Worm (Caenorhabditis elegans) whole organism, L4 larva: ENCODE results near the gene unc-43.

Experiments used
- F44E2.7 ChIP-seq: fragments of 200-800 bp; sonication (Bioruptor generic); IDR thresholded peaks from 2 replicates; pipeline ENCODE4 v2.1.2; 2022; ENCODE audit warnings: missing genetic modification characterization, missing compliant biosample characterization
- F49E8.2 ChIP-seq: sonication (generic microtip); optimal IDR thresholded peaks from 2 replicates; lab custom pipeline; 2016; ENCODE audit warnings: missing compliant biosample characterization, mild to moderate bottlenecking, missing genetic modification characterization, borderline replicate concordance
- R02D3.7 ChIP-seq: fragments of 150-350 bp; sonication (generic microtip); optimal IDR thresholded peaks from 3 replicates; lab custom pipeline; 2014; ENCODE audit warnings: missing biosample characterization, missing genetic modification characterization
- T20F7.1 ChIP-seq: fragments of 200-800 bp; sonication (Bioruptor generic); optimal IDR thresholded peaks from 2 replicates; lab custom pipeline; 2018; ENCODE audit warnings: mild to moderate bottlenecking, missing genetic modification characterization, missing compliant biosample characterization
- T26A8.4 ChIP-seq: fragments of 200-800 bp; sonication (Bioruptor generic); IDR thresholded peaks from 2 replicates; pipeline ENCODE4 v1.3.6; 2022; ENCODE audit warnings: missing genetic modification characterization, missing compliant biosample characterization
- Y48G9A.11 ChIP-seq: fragments of 200-800 bp; sonication (Bioruptor generic); IDR thresholded peaks from 2 replicates; pipeline ENCODE4 v1.3.6; 2022; ENCODE audit warnings: missing genetic modification reagents, missing genetic modification characterization, missing compliant biosample characterization
- aly-2 ChIP-seq: sonication (generic microtip); optimal IDR thresholded peaks from 2 replicates; lab custom pipeline; 2018; ENCODE audit warnings: missing biosample characterization, missing genetic modification characterization
- attf-4 ChIP-seq: sonication (generic microtip); optimal IDR thresholded peaks from 3 replicates; lab custom pipeline; 2017; ENCODE audit warnings: missing biosample characterization, missing genetic modification characterization
- ceh-20 ChIP-seq: fragments of 200-800 bp; sonication (Bioruptor generic); IDR thresholded peaks from 2 replicates; pipeline ENCODE4 v1.3.6; 2022; ENCODE audit warnings: missing genetic modification reagents, missing genetic modification characterization, missing compliant biosample characterization
- ceh-28 ChIP-seq: fragments of 150-350 bp; optimal IDR thresholded peaks from 2 replicates; lab custom pipeline; 2014; ENCODE audit warnings: missing biosample characterization, missing genetic modification reagents, missing genetic modification characterization
- ceh-82 ChIP-seq: sonication (generic microtip); optimal IDR thresholded peaks from 2 replicates; lab custom pipeline; 2017; ENCODE audit warnings: missing biosample characterization, missing genetic modification characterization
- cey-2 ChIP-seq: sonication (generic microtip); optimal IDR thresholded peaks from 3 replicates; lab custom pipeline; 2017; ENCODE audit warnings: missing genetic modification characterization, mild to moderate bottlenecking, missing compliant biosample characterization, antibody characterized with exemption, borderline replicate concordance; ENCODE audit not compliant: insufficient read depth
- ctbp-1 ChIP-seq: fragments of 200-800 bp; sonication (Bioruptor generic); IDR thresholded peaks from 2 replicates; pipeline ENCODE4 v1.3.6; 2022; ENCODE audit warnings: missing genetic modification reagents, missing genetic modification characterization, missing compliant biosample characterization
- daf-12 ChIP-seq: fragments of 150-350 bp; optimal IDR thresholded peaks from 2 replicates; lab custom pipeline; 2014; ENCODE audit warnings: missing biosample characterization, missing genetic modification reagents, missing genetic modification characterization
- daf-16 ChIP-seq, 3 experiments: sonication (generic microtip); optimal IDR thresholded peaks; 2 replicates each; lab custom pipeline; 2016 to 2017; ENCODE audit warnings: missing genetic modification characterization in 3 of 3, missing genetic modification reagents in 3 of 3, mild to moderate bottlenecking in 2 of 3, missing compliant biosample characterization in 2 of 3, missing biosample characterization in 1 of 3, moderate library complexity in 1 of 3
- daf-19 ChIP-seq: fragments of 200-800 bp; sonication (Bioruptor generic); conservative IDR thresholded peaks from 2 replicates; pipeline ENCODE4 v1.3.6; 2022; ENCODE audit warnings: missing genetic modification characterization, missing compliant biosample characterization
- dmd-6 ChIP-seq: fragments of 200-800 bp; sonication (Bioruptor generic); IDR thresholded peaks from 2 replicates; pipeline ENCODE4 v1.3.6; 2022; ENCODE audit warnings: missing genetic modification reagents, missing genetic modification characterization, missing compliant biosample characterization
- dpl-1 ChIP-seq: fragments of 150-350 bp; optimal IDR thresholded peaks from 2 replicates; lab custom pipeline; 2014; ENCODE audit warnings: missing biosample characterization, missing genetic modification reagents, missing genetic modification characterization
- dve-1 ChIP-seq: sonication (generic microtip); optimal IDR thresholded peaks from 2 replicates; lab custom pipeline; 2017; ENCODE audit warnings: antibody characterized with exemption, mild to moderate bottlenecking, missing genetic modification characterization, missing compliant biosample characterization; ENCODE audit not compliant: insufficient read depth
- egl-43 ChIP-seq: fragments of 200-800 bp; sonication (Bioruptor generic); IDR thresholded peaks from 2 replicates; pipeline ENCODE4 v1.3.6; 2022; ENCODE audit warnings: missing genetic modification reagents, missing genetic modification characterization, missing compliant biosample characterization
- gei-8 ChIP-seq: fragments of 200-800 bp; sonication (Bioruptor generic); optimal IDR thresholded peaks from 2 replicates; lab custom pipeline; 2018; ENCODE audit warnings: mild to moderate bottlenecking, missing genetic modification characterization, missing compliant biosample characterization
- lim-7 ChIP-seq: fragments of 200-800 bp; sonication (Bioruptor generic); IDR thresholded peaks from 2 replicates; pipeline ENCODE4 v1.3.6; 2022; ENCODE audit warnings: missing genetic modification characterization, missing compliant biosample characterization
- lin-38 ChIP-seq: fragments of 200-800 bp; sonication (Bioruptor generic); IDR thresholded peaks from 2 replicates; pipeline ENCODE4 v1.3.6; 2022; ENCODE audit warnings: missing genetic modification reagents, missing genetic modification characterization, missing compliant biosample characterization
- lin-39 ChIP-seq: fragments of 150-350 bp; optimal IDR thresholded peaks from 2 replicates; lab custom pipeline; 2014; ENCODE audit warnings: missing biosample characterization, missing genetic modification reagents, missing genetic modification characterization
- lsy-2 ChIP-seq, 2 experiments: fragments of 150-350 bp in 1 of 2; sonication (generic microtip) in 1 of 2; optimal IDR thresholded peaks; 2 replicates each; lab custom pipeline; 2014 to 2017; ENCODE audit warnings: missing biosample characterization in 2 of 2, missing genetic modification characterization in 2 of 2
- madf-5 ChIP-seq, 2 experiments: fragments of 200-800 bp; sonication (Bioruptor generic); IDR thresholded peaks; 2 replicates each; pipeline ENCODE4 v1.3.6; 2022; ENCODE audit warnings: missing compliant biosample characterization in 2 of 2, missing genetic modification characterization in 2 of 2
- madf-9 ChIP-seq: fragments of 200-800 bp; sonication (Bioruptor generic); conservative IDR thresholded peaks from 2 replicates; pipeline ENCODE4 v1.3.6; 2022; ENCODE audit warnings: missing genetic modification reagents, missing genetic modification characterization, missing compliant biosample characterization
- mdl-1 ChIP-seq, 2 experiments: fragments of 150-350 bp in 1 of 2; sonication (generic microtip) in 1 of 2; optimal IDR thresholded peaks; 2 replicates each; lab custom pipeline; 2014 to 2017; ENCODE audit warnings: missing biosample characterization in 2 of 2, missing genetic modification characterization in 2 of 2
- mep-1 ChIP-seq: fragments of 150-350 bp; sonication (generic microtip); optimal IDR thresholded peaks from 3 replicates; lab custom pipeline; 2014; ENCODE audit warnings: missing biosample characterization, missing genetic modification characterization
- mes-2 ChIP-seq: sonication (generic microtip); optimal IDR thresholded peaks from 2 replicates; lab custom pipeline; 2016; ENCODE audit warnings: missing genotype, mild to moderate bottlenecking, missing genetic modification characterization, missing compliant biosample characterization; ENCODE audit not compliant: poor library complexity, severe bottlenecking
- nhr-10 ChIP-seq: fragments of 150-350 bp; optimal IDR thresholded peaks from 2 replicates; lab custom pipeline; 2014; ENCODE audit warnings: missing biosample characterization, missing genetic modification characterization
- nhr-111 ChIP-seq: fragments of 200-800 bp; sonication (Bioruptor generic); optimal IDR thresholded peaks from 2 replicates; lab custom pipeline; 2018; ENCODE audit warnings: mild to moderate bottlenecking, missing genetic modification characterization, missing compliant biosample characterization
- nhr-237 ChIP-seq: sonication (generic microtip); optimal IDR thresholded peaks from 2 replicates; lab custom pipeline; 2017; ENCODE audit warnings: missing biosample characterization, missing genetic modification characterization
- nhr-42 ChIP-seq: fragments of 200-800 bp; sonication (Bioruptor generic); IDR thresholded peaks from 2 replicates; pipeline ENCODE4 v1.3.6; 2022; ENCODE audit warnings: missing genetic modification characterization, missing compliant biosample characterization
- nhr-48 ChIP-seq: sonication (generic microtip); optimal IDR thresholded peaks from 2 replicates; lab custom pipeline; 2016; ENCODE audit warnings: mild to moderate bottlenecking, missing genetic modification characterization, missing compliant biosample characterization
- nhr-6 ChIP-seq: fragments of 150-350 bp; optimal IDR thresholded peaks from 2 replicates; lab custom pipeline; 2014; ENCODE audit warnings: missing biosample characterization, missing genetic modification characterization
- nhr-76 ChIP-seq: fragments of 150-350 bp; optimal IDR thresholded peaks from 2 replicates; lab custom pipeline; 2014; ENCODE audit warnings: missing biosample characterization, missing genetic modification characterization
- nhr-77 ChIP-seq: fragments of 150-350 bp; optimal IDR thresholded peaks from 2 replicates; lab custom pipeline; 2014; ENCODE audit warnings: missing biosample characterization, missing genetic modification characterization
- php-3 ChIP-seq: fragments of 200-800 bp; sonication (Bioruptor generic); IDR thresholded peaks from 2 replicates; pipeline ENCODE4 v1.3.6; 2022; ENCODE audit warnings: missing genetic modification reagents, missing genetic modification characterization, missing compliant biosample characterization
- pqm-1 ChIP-seq: sonication (generic microtip); optimal IDR thresholded peaks from 2 replicates; lab custom pipeline; 2017; ENCODE audit warnings: missing biosample characterization, missing genetic modification characterization
- saeg-2 ChIP-seq: fragments of 200-800 bp; sonication (Bioruptor generic); IDR thresholded peaks from 2 replicates; pipeline ENCODE4 v1.3.6; 2022; ENCODE audit warnings: missing genetic modification reagents, missing genetic modification characterization, missing compliant biosample characterization
- set-16 ChIP-seq: fragments of 200-800 bp; sonication (Bioruptor generic); IDR thresholded peaks from 2 replicates; pipeline ENCODE4 v1.3.6; 2022; ENCODE audit warnings: missing genetic modification reagents, missing genetic modification characterization, missing compliant biosample characterization
- skn-1 ChIP-seq: fragments of 150-350 bp; optimal IDR thresholded peaks from 2 replicates; lab custom pipeline; 2014; ENCODE audit warnings: missing biosample characterization, missing genetic modification characterization
- spr-3 ChIP-seq: fragments of 200-800 bp; sonication (Bioruptor generic); optimal IDR thresholded peaks from 2 replicates; lab custom pipeline; 2018; ENCODE audit warnings: mild to moderate bottlenecking, missing genetic modification characterization, missing compliant biosample characterization
- tag-97 ChIP-seq: fragments of 200-800 bp; sonication (Bioruptor generic); IDR thresholded peaks from 2 replicates; pipeline ENCODE4 v1.3.6; 2022; ENCODE audit warnings: missing genetic modification characterization, missing compliant biosample characterization
- tra-1 ChIP-seq: fragments of 200-800 bp; sonication (Bioruptor generic); IDR thresholded peaks from 2 replicates; pipeline ENCODE4 v1.3.6; 2022; ENCODE audit warnings: missing genetic modification reagents, missing genetic modification characterization, missing compliant biosample characterization
- vab-7 ChIP-seq: fragments of 200-800 bp; sonication (Bioruptor generic); IDR thresholded peaks from 2 replicates; pipeline ENCODE4 v1.3.6; 2022; ENCODE audit warnings: missing genetic modification reagents, missing genetic modification characterization, missing compliant biosample characterization
- zag-1 ChIP-seq: fragments of 150-350 bp; optimal IDR thresholded peaks from 2 replicates; lab custom pipeline; 2014; ENCODE audit warnings: missing biosample characterization, missing genetic modification characterization
- zip-11 ChIP-seq: fragments of 200-800 bp; sonication (Bioruptor generic); IDR thresholded peaks from 2 replicates; pipeline ENCODE4 v1.3.6; 2022; ENCODE audit warnings: missing genetic modification characterization, missing compliant biosample characterization
- zip-2 ChIP-seq: fragments of 150-350 bp; optimal IDR thresholded peaks from 2 replicates; lab custom pipeline; 2014; ENCODE audit warnings: missing biosample characterization, missing genetic modification characterization
- ztf-7 ChIP-seq: fragments of 150-350 bp; optimal IDR thresholded peaks from 2 replicates; lab custom pipeline; 2014; ENCODE audit warnings: missing biosample characterization, missing genetic modification characterization

The unc-43 gene

DNA sequence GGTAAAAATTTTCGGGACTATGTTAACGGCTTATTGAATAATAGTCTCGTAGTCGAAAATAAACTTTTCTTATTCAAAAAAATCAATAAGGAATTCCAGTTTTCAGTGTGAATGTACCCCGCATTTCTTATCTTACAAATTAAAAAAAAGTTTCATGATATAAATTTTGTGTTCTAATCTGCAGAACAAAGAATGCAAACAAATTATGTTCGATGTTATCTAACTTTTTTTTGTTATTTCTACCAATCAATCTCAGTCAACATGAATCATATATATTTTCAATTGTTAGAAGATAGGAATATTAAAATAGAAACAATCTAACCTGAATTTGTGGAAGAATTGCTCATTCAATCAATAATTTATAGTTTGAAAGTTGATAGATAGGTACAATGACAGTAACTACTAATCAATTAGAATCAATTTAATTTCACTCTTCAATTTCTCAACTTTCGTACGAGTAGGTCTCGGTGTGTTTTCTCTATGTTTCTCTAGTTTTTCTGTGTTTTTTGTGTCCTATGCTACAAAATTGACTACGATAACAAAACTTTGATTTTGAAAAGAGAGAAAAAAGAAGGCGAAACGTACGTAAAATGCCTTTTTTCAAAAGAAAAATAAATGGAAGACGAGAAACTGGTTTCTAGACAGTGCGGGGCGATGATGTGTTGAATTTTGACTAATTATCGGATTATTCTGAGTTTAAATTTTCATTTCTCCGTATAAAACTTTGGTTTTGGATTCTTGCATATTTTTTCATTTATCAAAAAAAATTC is at the start of gene unc-43, which contains the start of gene Y43C5B.3:
Gene unc-43 (minus strand): TSS at position 347 of the 770 bp plus-strand sequence.
Gene Y43C5B.3 (plus strand): TSS at position 720 of the 770 bp plus-strand sequence.
- no peak for TF ChIP-seq spr-3 (GFP tag; lab: Kevin White, UChicago)
- TF ChIP-seq dpl-1 (GFP tag; lab: Kevin White, UChicago): no peak
- no peak for TF ChIP-seq nhr-111 (GFP tag; lab: Kevin White, UChicago)
- TF ChIP-seq lin-38 (GFP tag; lab: Robert Waterston, UW): no peak
- no peak for TF ChIP-seq T20F7.1
- no peak for TF ChIP-seq zag-1 (tag; lab: Kevin White, UChicago)
- peak; percentile 11 for TF ChIP-seq nhr-77 (tag; lab: Kevin White, UChicago)
- TF ChIP-seq php-3 (GFP tag; lab: Robert Waterston, UW): no peak
- TF ChIP-seq F44E2.7: no peak
- TF ChIP-seq skn-1 (tag; lab: Kevin White, UChicago): no peak
- no peak for TF ChIP-seq madf-5 (GFP tag; IDR thresholded peaks at IDR 0.05; lab: Robert Waterston, UW)
- TF ChIP-seq lsy-2 (tag; optimal IDR thresholded peaks at IDR 0.05; lab: Kevin White, UChicago): no peak
- TF ChIP-seq ctbp-1 (GFP tag; lab: Robert Waterston, UW): no peak
- no peak for TF ChIP-seq mes-2 (tag; lab: Kevin White, UChicago)
- TF ChIP-seq mep-1: no peak
- no peak for TF ChIP-seq T26A8.4 (GFP tag; lab: Robert Waterston, UW)
- TF ChIP-seq tag-97 (GFP tag; lab: Robert Waterston, UW): no peak
- TF ChIP-seq cey-2 (tag; lab: Kevin White, UChicago): no peak
- TF ChIP-seq vab-7 (GFP tag; lab: Robert Waterston, UW): no peak
- peak; percentile 54 for TF ChIP-seq dve-1 (tag; lab: Kevin White, UChicago)
- TF ChIP-seq daf-12: no peak
- TF ChIP-seq aly-2 (tag; lab: Kevin White, UChicago): no peak
- TF ChIP-seq pqm-1 (tag; lab: Kevin White, UChicago): peak; percentile 82
- TF ChIP-seq saeg-2 (GFP tag; lab: Robert Waterston, UW): no peak
- no peak for TF ChIP-seq attf-4
- no peak for TF ChIP-seq madf-9
- no peak for TF ChIP-seq ztf-7 (tag; lab: Kevin White, UChicago)
- TF ChIP-seq daf-16 (GFP tag; optimal IDR thresholded peaks at IDR 0.05; lab: Kevin White, UChicago): no peak
- TF ChIP-seq daf-16 (tag; optimal IDR thresholded peaks at IDR 0.05; lab: Kevin White, UChicago): peak; percentile 55
- no peak for TF ChIP-seq lin-39 (tag; lab: Kevin White, UChicago)
- no peak for TF ChIP-seq nhr-42
- no peak for TF ChIP-seq nhr-76
- peak; percentile 64 for TF ChIP-seq dmd-6 (GFP tag; lab: Robert Waterston, UW)
- TF ChIP-seq nhr-10 (tag; lab: Kevin White, UChicago): no peak
- TF ChIP-seq ceh-20 (GFP tag; lab: Robert Waterston, UW): no peak
- no peak for TF ChIP-seq lim-7
- no peak for TF ChIP-seq Y48G9A.11 (GFP tag; lab: Robert Waterston, UW)
- no peak for TF ChIP-seq nhr-237 (tag; lab: Kevin White, UChicago)
- TF ChIP-seq egl-43 (GFP tag; lab: Robert Waterston, UW): no peak
- no peak for TF ChIP-seq gei-8 (GFP tag; lab: Kevin White, UChicago)
- no peak for TF ChIP-seq tra-1 (GFP tag; lab: Robert Waterston, UW)
- no peak for TF ChIP-seq daf-19 (GFP tag; lab: Robert Waterston, UW)
- no peak for TF ChIP-seq set-16 (GFP tag; lab: Robert Waterston, UW)
- no peak for TF ChIP-seq zip-2
- TF ChIP-seq R02D3.7 (tag; lab: Kevin White, UChicago): no peak
- no peak for TF ChIP-seq ceh-82 (tag; lab: Kevin White, UChicago)
- TF ChIP-seq ceh-28 (tag; lab: Kevin White, UChicago): no peak
- TF ChIP-seq mdl-1 (tag; optimal IDR thresholded peaks at IDR 0.05; lab: Kevin White, UChicago): peak in 1 of 2 experiments; percentile 29
- TF ChIP-seq nhr-6 (tag; lab: Kevin White, UChicago): no peak
- no peak for TF ChIP-seq F49E8.2 (tag; lab: Kevin White, UChicago)
- no peak for TF ChIP-seq zip-11
- TF ChIP-seq nhr-48: peak; percentile 2
